Worm (Caenorhabditis elegans): ENCODE data around the gene dab-1.

Gene dab-1

DNA sequence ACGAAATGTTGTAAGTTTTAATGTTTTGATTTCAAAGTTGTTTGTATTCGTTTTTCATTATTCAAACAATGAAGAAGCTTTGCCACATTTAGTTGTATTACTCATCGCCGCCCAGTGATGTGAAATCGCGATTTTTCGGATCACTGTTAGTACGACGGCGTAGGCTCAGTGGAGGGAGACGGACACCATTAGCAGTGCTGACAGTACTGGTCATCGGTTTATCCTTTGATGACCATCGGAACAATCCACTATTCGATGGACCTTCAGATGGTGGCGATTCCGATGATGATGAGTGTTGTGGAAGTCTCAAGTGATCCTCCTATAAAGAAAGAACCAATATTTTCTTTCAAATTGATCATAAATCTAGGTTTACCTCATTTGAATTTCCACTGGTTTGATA, 34.7 kb upstream of the dab-1 start:
- TF ChIP-seq nhr-129 (tag; optimal IDR thresholded peaks at IDR 0.05) = no peak
- no peak for TF ChIP-seq lin-11 (tag; optimal IDR thresholded peaks at IDR 0.05)
- no peak for TF ChIP-seq nhr-6 (tag; optimal IDR thresholded peaks at IDR 0.05)
- no peak for TF ChIP-seq ceh-82 (tag; optimal IDR thresholded peaks at IDR 0.05)
- no peak for TF ChIP-seq nhr-21 (tag; optimal IDR thresholded peaks at IDR 0.05)
- no peak for TF ChIP-seq C34F6.9 (tag; optimal IDR thresholded peaks at IDR 0.05)
- TF ChIP-seq ceh-16 (tag; optimal IDR thresholded peaks at IDR 0.05) = no peak
- no peak for TF ChIP-seq fos-1 (tag; optimal IDR thresholded peaks at IDR 0.05)
- no peak for TF ChIP-seq mdl-1 (tag; optimal IDR thresholded peaks at IDR 0.05)
- no peak for TF ChIP-seq ztf-1 (GFP tag; conservative IDR thresholded peaks at IDR 0.05)
- no peak for TF ChIP-seq mab-5 (tag; optimal IDR thresholded peaks at IDR 0.05)
- TF ChIP-seq sma-3 (GFP tag; optimal IDR thresholded peaks at IDR 0.05) = no peak

ce11 chrII:8190455-8190854, 31.7 kb upstream of the dab-1 start, which contains the start of gene T05C12.8:
Gene T05C12.8 (minus strand): TSS chrII:8190555.
- TF ChIP-seq peb-1 (tag; optimal IDR thresholded peaks at IDR 0.05) (no peak), elt-1 (tag; optimal IDR thresholded peaks at IDR 0.05) (no peak), elt-3 (tag; optimal IDR thresholded peaks at IDR 0.05) (no peak), nhr-23 (tag; optimal IDR thresholded peaks at IDR 0.05) (no peak), sma-3 (GFP tag; optimal IDR thresholded peaks at IDR 0.05) (no peak), lsy-2 (tag; optimal IDR thresholded peaks at IDR 0.05) (no peak), alr-1 (tag; optimal IDR thresholded peaks at IDR 0.05) (no peak), ama-1 (optimal IDR thresholded peaks at IDR 0.05) (no peak), nhr-237 (tag; optimal IDR thresholded peaks at IDR 0.05) (no peak), ZK546.5 (tag; optimal IDR thresholded peaks at IDR 0.05) (no peak), fos-1 (tag; optimal IDR thresholded peaks at IDR 0.05) (no peak), ztf-1 (GFP tag; conservative IDR thresholded peaks at IDR 0.05) (no peak), nhr-129 (tag; optimal IDR thresholded peaks at IDR 0.05) (no peak), mab-5 (tag; optimal IDR thresholded peaks at IDR 0.05) (no peak), snpc-4 (tag; optimal IDR thresholded peaks at IDR 0.05) (no peak), mdl-1 (tag; optimal IDR thresholded peaks at IDR 0.05) (no peak)

- TF ChIP-seq sma-3 (GFP tag; optimal IDR thresholded peaks at IDR 0.05) = no peak
- TF ChIP-seq lin-11 (tag; optimal IDR thresholded peaks at IDR 0.05) = no peak
- TF ChIP-seq Y55F3AM.14 (GFP tag; optimal IDR thresholded peaks at IDR 0.05) = no peak
- no peak for TF ChIP-seq fos-1 (tag; optimal IDR thresholded peaks at IDR 0.05)
Observed at ce11 chrII:8193126-8193525, 29.1 kb upstream of the dab-1 start, which contains the start of gene T05C12.9. Gene T05C12.9 (minus strand): TSS chrII:8193226.

- TF ChIP-seq alr-1 (tag; optimal IDR thresholded peaks at IDR 0.05) (no peak), peb-1 (tag; optimal IDR thresholded peaks at IDR 0.05) (no peak), egl-27 (tag; optimal IDR thresholded peaks at IDR 0.05) (no peak), ZK546.5 (tag; optimal IDR thresholded peaks at IDR 0.05) (no peak), ceh-16 (tag; optimal IDR thresholded peaks at IDR 0.05) (no peak), nhr-237 (tag; optimal IDR thresholded peaks at IDR 0.05) (no peak), nhr-77 (tag; optimal IDR thresholded peaks at IDR 0.05) (no peak), lin-11 (tag; optimal IDR thresholded peaks at IDR 0.05) (no peak), C34F6.9 (tag; optimal IDR thresholded peaks at IDR 0.05) (no peak), nhr-129 (tag; optimal IDR thresholded peaks at IDR 0.05) (no peak), mab-5 (tag; optimal IDR thresholded peaks at IDR 0.05) (no peak), gmeb-1 (tag; optimal IDR thresholded peaks at IDR 0.05) (no peak), ztf-11 (tag; optimal IDR thresholded peaks at IDR 0.05) (no peak), elt-1 (tag; optimal IDR thresholded peaks at IDR 0.05) (no peak), nhr-12 (tag; optimal IDR thresholded peaks at IDR 0.05) (no peak)
Observed at ce11 chrII:8193922-8194321, 28.3 kb upstream of the dab-1 start.

DNA sequence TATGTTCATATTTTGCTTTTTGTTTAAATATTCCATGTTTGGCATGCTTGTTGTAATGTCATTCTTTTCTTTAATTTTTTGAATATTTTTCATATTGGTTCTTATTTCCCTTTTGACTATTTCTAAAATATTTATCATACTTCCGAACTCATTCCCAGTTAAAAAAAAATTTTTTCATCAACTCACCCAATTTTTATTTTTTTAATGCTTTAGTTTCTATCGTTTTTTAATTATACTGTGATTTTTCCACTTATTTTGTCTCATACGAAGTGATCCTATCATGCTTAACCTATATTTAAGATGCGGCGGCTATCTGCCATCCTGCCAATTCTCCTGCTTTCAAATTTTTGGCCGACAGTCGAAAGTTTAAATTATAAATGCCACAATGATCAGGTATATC, 23.7 kb upstream of the dab-1 start, which contains the start of gene qua-1:
Gene qua-1 (plus strand): TSS at position 301 of the 400 bp plus-strand sequence.
- TF ChIP-seq mdl-1 (tag; optimal IDR thresholded peaks at IDR 0.05) = no peak
- no peak for TF ChIP-seq skn-1 (tag; optimal IDR thresholded peaks at IDR 0.05)
- TF ChIP-seq mbf-1 (tag; optimal IDR thresholded peaks at IDR 0.05) = no peak
- no peak for TF ChIP-seq peb-1 (tag; optimal IDR thresholded peaks at IDR 0.05)
- no peak for TF ChIP-seq elt-1 (tag; optimal IDR thresholded peaks at IDR 0.05)
- no peak for TF ChIP-seq ztf-4 (tag; optimal IDR thresholded peaks at IDR 0.05)
- TF ChIP-seq C34F6.9 (tag; optimal IDR thresholded peaks at IDR 0.05) = no peak
- no peak for TF ChIP-seq unc-62 (GFP tag; optimal IDR thresholded peaks at IDR 0.05)
- no peak for TF ChIP-seq sem-4 (tag; optimal IDR thresholded peaks at IDR 0.05)
- no peak for TF ChIP-seq nhr-11 (tag; optimal IDR thresholded peaks at IDR 0.05)
- TF ChIP-seq mab-5 (tag; optimal IDR thresholded peaks at IDR 0.05) = no peak
- TF ChIP-seq elt-3 (tag; optimal IDR thresholded peaks at IDR 0.05) = no peak
- no peak for TF ChIP-seq F13H6.1 (tag; optimal IDR thresholded peaks at IDR 0.05)
- TF ChIP-seq snpc-4 (tag; optimal IDR thresholded peaks at IDR 0.05) = no peak
- no peak for TF ChIP-seq nhr-25 (tag; optimal IDR thresholded peaks at IDR 0.05)

All from whole organism, L2 larva.